Fruit fly (Drosophila melanogaster) whole organism, embryonic: ENCODE results near the gene Teh2.

Experiments used
- Adf1 ChIP-seq: fragments of 200-800 bp; sonication (Bioruptor generic); IDR thresholded peaks from 2 replicates; pipeline ENCODE4 v1.3.6; 2022; ENCODE audit warnings: missing biosample characterization, missing genetic modification characterization
- CG10267 ChIP-seq: fragments of 200-800 bp; sonication (Bioruptor generic); optimal IDR thresholded peaks from 2 replicates; lab custom pipeline; 2018; ENCODE audit warnings: missing biosample characterization, mild to moderate bottlenecking, missing genetic modification characterization, moderate library complexity
- CG11247 ChIP-seq: fragments of 200-800 bp; sonication (Bioruptor generic); IDR thresholded peaks from 2 replicates; pipeline ENCODE4 v1.3.6; 2022; ENCODE audit warnings: missing biosample characterization, missing genetic modification characterization
- CG11504 ChIP-seq: fragments of 200-800 bp; sonication (Bioruptor generic); optimal IDR thresholded peaks from 3 replicates; lab custom pipeline; 2019; ENCODE audit warnings: missing biosample characterization, mild to moderate bottlenecking, missing genetic modification characterization, moderate library complexity
- CG12769 ChIP-seq: fragments of 200-800 bp; sonication (Bioruptor generic); optimal IDR thresholded peaks from 2 replicates; lab custom pipeline; 2019; ENCODE audit warnings: missing biosample characterization, mild to moderate bottlenecking, missing genetic modification characterization, moderate library complexity
- CG14014 ChIP-seq: fragments of 200-800 bp; sonication (Bioruptor generic); IDR thresholded peaks from 2 replicates; pipeline ENCODE4 v1.3.6; 2022; ENCODE audit warnings: missing biosample characterization, missing genetic modification characterization
- CG1832 ChIP-seq: fragments of 200-800 bp; sonication (Bioruptor generic); optimal IDR thresholded peaks from 2 replicates; lab custom pipeline; 2017; ENCODE audit warnings: missing biosample characterization, mild to moderate bottlenecking, missing genetic modification characterization, inconsistent platforms
- CG32767 ChIP-seq: fragments of 200-800 bp; sonication (Bioruptor generic); IDR thresholded peaks from 2 replicates; pipeline ENCODE4 v1.3.6; 2022; ENCODE audit warnings: missing biosample characterization, missing genetic modification characterization
- CG3838 ChIP-seq: fragments of 200-800 bp; sonication (Bioruptor generic); optimal IDR thresholded peaks from 3 replicates; lab custom pipeline; 2016; ENCODE audit warnings: missing biosample characterization, missing genetic modification characterization
- CG5245 ChIP-seq: fragments of 200-800 bp; sonication (Bioruptor generic); optimal IDR thresholded peaks from 3 replicates; lab custom pipeline; 2016; ENCODE audit warnings: missing biosample characterization, missing genetic modification characterization
- CG6791 ChIP-seq: fragments of 200-800 bp; sonication (Bioruptor generic); IDR thresholded peaks from 3 replicates; pipeline ENCODE4 v1.3.6; 2022; ENCODE audit warnings: missing biosample characterization, missing genetic modification characterization; ENCODE audit not compliant: partially characterized antibody
- CG7271 ChIP-seq: fragments of 200-800 bp; sonication (Bioruptor generic); optimal IDR thresholded peaks from 2 replicates; lab custom pipeline; 2018; ENCODE audit warnings: missing biosample characterization, mild to moderate bottlenecking, missing genetic modification characterization, moderate library complexity
- CG7745 ChIP-seq: fragments of 200-800 bp; sonication (Bioruptor generic); optimal IDR thresholded peaks from 2 replicates; lab custom pipeline; 2018; ENCODE audit warnings: missing biosample characterization, mild to moderate bottlenecking, missing genetic modification characterization, moderate library complexity
- CG8765 ChIP-seq: fragments of 200-800 bp; sonication (Bioruptor generic); IDR thresholded peaks from 2 replicates; pipeline ENCODE4 v1.3.6; 2022; ENCODE audit warnings: missing biosample characterization, missing genetic modification characterization
- CG9437 ChIP-seq: fragments of 200-800 bp; sonication (Bioruptor generic); optimal IDR thresholded peaks from 2 replicates; lab custom pipeline; 2018; ENCODE audit warnings: missing biosample characterization, mild to moderate bottlenecking, missing genetic modification characterization
- CG9876 ChIP-seq: fragments of 200-800 bp; sonication (Bioruptor generic); optimal IDR thresholded peaks from 2 replicates; lab custom pipeline; 2016; ENCODE audit warnings: missing biosample characterization, missing genetic modification characterization
- CTCF ChIP-seq: fragments of 200-800 bp; sonication (Bioruptor generic); optimal IDR thresholded peaks from 2 replicates; lab custom pipeline; 2017; ENCODE audit warnings: missing biosample characterization, mild to moderate bottlenecking, missing genetic modification characterization, moderate library complexity
- Dbx ChIP-seq: fragments of 200-800 bp; sonication (Bioruptor generic); IDR thresholded peaks from 3 replicates; pipeline ENCODE4 v1.3.6; 2022; ENCODE audit warnings: missing biosample characterization, missing genetic modification characterization
- Ets65A ChIP-seq: fragments of 200-800 bp; sonication (Bioruptor generic); peaks from one replicate; lab custom pipeline; 2016; ENCODE audit warnings: missing biosample characterization, missing genetic modification characterization
- Fer2 ChIP-seq: fragments of 200-800 bp; sonication (Bioruptor generic); optimal IDR thresholded peaks from 2 replicates; lab custom pipeline; 2018; ENCODE audit warnings: missing biosample characterization, mild to moderate bottlenecking, missing genetic modification characterization, moderate library complexity
- H15 ChIP-seq: fragments of 200-800 bp; sonication (Bioruptor generic); IDR thresholded peaks from 3 replicates; pipeline ENCODE4 v1.3.6; 2022; ENCODE audit warnings: missing biosample characterization, missing genetic modification characterization
- Hey ChIP-seq: fragments of 200-800 bp; sonication (Bioruptor generic); optimal IDR thresholded peaks from 3 replicates; lab custom pipeline; 2018; ENCODE audit warnings: missing biosample characterization, mild to moderate bottlenecking, missing genetic modification characterization
- Hr78 ChIP-seq, 2 experiments: fragments of 200-800 bp in 1 of 2; fragments of >200 bp in 1 of 2; sonication (Bioruptor generic) in 1 of 2; optimal IDR thresholded peaks; 2 replicates each; lab custom pipeline; 2017 to 2019; ENCODE audit warnings: missing biosample characterization in 2 of 2, missing genetic modification characterization in 2 of 2, mild to moderate bottlenecking in 1 of 2, moderate library complexity in 1 of 2
- Lpt ChIP-seq: fragments of >200 bp; optimal IDR thresholded peaks from 2 replicates; lab custom pipeline; 2018; ENCODE audit warnings: missing biosample characterization, missing genetic modification characterization
- NFAT ChIP-seq: fragments of 200-800 bp; sonication (Bioruptor generic); IDR thresholded peaks from 2 replicates; pipeline ENCODE4 v1.3.6; 2022; ENCODE audit warnings: missing biosample characterization, missing genetic modification characterization
- Nf-YA ChIP-seq: fragments of 200-800 bp; sonication (Bioruptor generic); IDR thresholded peaks from 2 replicates; pipeline ENCODE4 v1.3.6; 2022; ENCODE audit warnings: missing biosample characterization, missing genetic modification characterization
- Ssrp ChIP-seq: fragments of 200-800 bp; sonication (Bioruptor generic); optimal IDR thresholded peaks from 2 replicates; lab custom pipeline; 2018; ENCODE audit warnings: missing biosample characterization, mild to moderate bottlenecking, missing genetic modification characterization, moderate library complexity
- YL-1 ChIP-seq: fragments of 200-800 bp; sonication (Bioruptor generic); optimal IDR thresholded peaks from 3 replicates; lab custom pipeline; 2017; ENCODE audit warnings: missing biosample characterization, mild to moderate bottlenecking, missing genetic modification characterization
- ap ChIP-seq: fragments of 200-800 bp; sonication (Bioruptor generic); IDR thresholded peaks from 2 replicates; pipeline ENCODE4 v1.3.6; 2022; ENCODE audit warnings: missing biosample characterization, missing genetic modification characterization
- bsh ChIP-seq, 2 experiments: fragments of 200-800 bp; sonication (Bioruptor generic); optimal IDR thresholded peaks; 2 replicates each; lab custom pipeline; 2017 to 2018; ENCODE audit warnings: mild to moderate bottlenecking in 2 of 2, missing biosample characterization in 2 of 2, missing genetic modification characterization in 2 of 2, moderate library complexity in 1 of 2
- cwo ChIP-seq: fragments of 200-800 bp; sonication (Bioruptor generic); optimal IDR thresholded peaks from 3 replicates; lab custom pipeline; 2017; ENCODE audit warnings: missing biosample characterization, missing genetic modification characterization, mild to moderate bottlenecking, moderate library complexity, missing genetic modification reagents
- grau ChIP-seq: fragments of 200-800 bp; optimal IDR thresholded peaks from 3 replicates; lab custom pipeline; 2019; ENCODE audit warnings: missing biosample characterization, mild to moderate bottlenecking, missing genetic modification characterization, moderate library complexity
- gro ChIP-seq: fragments of 200-800 bp; sonication (Bioruptor generic); optimal IDR thresholded peaks from 2 replicates; lab custom pipeline; 2016; ENCODE audit warnings: missing biosample characterization, missing genetic modification characterization
- gt ChIP-seq: fragments of 200-800 bp; sonication (Bioruptor generic); IDR thresholded peaks from 2 replicates; pipeline ENCODE4 v1.3.6; 2022; ENCODE audit warnings: missing biosample characterization, missing genetic modification characterization
- insv ChIP-seq, 2 experiments: fragments of 200-800 bp; sonication (Bioruptor generic); optimal IDR thresholded peaks; 3 replicates each; lab custom pipeline; 2016 to 2018; ENCODE audit warnings: missing biosample characterization in 2 of 2, missing genetic modification characterization in 2 of 2
- inv ChIP-seq: fragments of 200-800 bp; sonication (Bioruptor generic); IDR thresholded peaks from 2 replicates; pipeline ENCODE4 v1.3.6; 2022; ENCODE audit warnings: missing biosample characterization, missing genetic modification characterization; ENCODE audit not compliant: partially characterized antibody
- jigr1 ChIP-seq: fragments of 200-800 bp; sonication (Bioruptor generic); IDR thresholded peaks from 3 replicates; pipeline ENCODE4 v1.3.6; 2022; ENCODE audit warnings: missing biosample characterization, missing genetic modification characterization
- lmd ChIP-seq: fragments of 200-800 bp; sonication (Bioruptor generic); IDR thresholded peaks from 2 replicates; pipeline ENCODE4 v1.3.6; 2022; ENCODE audit warnings: missing biosample characterization, missing genetic modification characterization
- mam ChIP-seq: fragments of 200-800 bp; sonication (Bioruptor generic); optimal IDR thresholded peaks from 3 replicates; lab custom pipeline; 2016; ENCODE audit warnings: missing biosample characterization, missing genetic modification characterization
- odd ChIP-seq: fragments of 200-800 bp; sonication (Bioruptor generic); optimal IDR thresholded peaks from 2 replicates; lab custom pipeline; 2017; ENCODE audit warnings: missing biosample characterization, mild to moderate bottlenecking, missing genetic modification characterization
- org-1 ChIP-seq: fragments of 200-800 bp; sonication (Bioruptor generic); optimal IDR thresholded peaks from 2 replicates; lab custom pipeline; 2017; ENCODE audit warnings: missing biosample characterization, missing genetic modification characterization
- psq ChIP-seq: fragments of 200-800 bp; sonication (Bioruptor generic); optimal IDR thresholded peaks from 2 replicates; lab custom pipeline; 2017; ENCODE audit warnings: missing biosample characterization, missing genetic modification characterization
- ranshi ChIP-seq: fragments of 200-800 bp; sonication (Bioruptor generic); IDR thresholded peaks from 2 replicates; pipeline ENCODE4 v1.3.6; 2022; ENCODE audit warnings: missing biosample characterization, missing genetic modification characterization
- scrt ChIP-seq: fragments of 200-800 bp; sonication (Bioruptor generic); optimal IDR thresholded peaks from 2 replicates; lab custom pipeline; 2018; ENCODE audit warnings: missing biosample characterization, mild to moderate bottlenecking, missing genetic modification characterization, moderate library complexity
- ssp ChIP-seq: fragments of 200-800 bp; sonication (Bioruptor generic); IDR thresholded peaks from 2 replicates; pipeline ENCODE4 v1.3.6; 2022; ENCODE audit warnings: missing biosample characterization, missing genetic modification characterization
- stc ChIP-seq: fragments of 200-800 bp; sonication (Bioruptor generic); IDR thresholded peaks from 2 replicates; pipeline ENCODE4 v1.3.6; 2022; ENCODE audit warnings: missing biosample characterization, missing genetic modification characterization
- tll ChIP-seq, 2 experiments: fragments of 200-800 bp in 1 of 2; fragments of >200 bp in 1 of 2; sonication (Bioruptor generic) in 1 of 2; optimal IDR thresholded peaks; 2 replicates each; lab custom pipeline; 2017 to 2019; ENCODE audit warnings: missing biosample characterization in 2 of 2, missing genetic modification characterization in 2 of 2, mild to moderate bottlenecking in 1 of 2, moderate library complexity in 1 of 2
- tna ChIP-seq: fragments of 200-800 bp; sonication (Bioruptor generic); IDR thresholded peaks from 2 replicates; pipeline ENCODE4 v1.3.6; 2022; ENCODE audit warnings: missing biosample characterization, missing genetic modification characterization; ENCODE audit not compliant: partially characterized antibody
- tx ChIP-seq: fragments of 200-800 bp; sonication (Bioruptor generic); optimal IDR thresholded peaks from 2 replicates; lab custom pipeline; 2016; ENCODE audit warnings: missing biosample characterization, missing genetic modification characterization
- z ChIP-seq: fragments of 200-800 bp; sonication (Bioruptor generic); IDR thresholded peaks from 3 replicates; pipeline ENCODE4 v1.3.6; 2022; ENCODE audit warnings: missing biosample characterization, missing genetic modification characterization
- zen2 ChIP-seq: fragments of 200-800 bp; sonication (Bioruptor generic); IDR thresholded peaks from 3 replicates; pipeline ENCODE4 v1.3.6; 2022; ENCODE audit warnings: missing biosample characterization, missing genetic modification characterization; ENCODE audit not compliant: partially characterized antibody

Gene Teh2

DNA sequence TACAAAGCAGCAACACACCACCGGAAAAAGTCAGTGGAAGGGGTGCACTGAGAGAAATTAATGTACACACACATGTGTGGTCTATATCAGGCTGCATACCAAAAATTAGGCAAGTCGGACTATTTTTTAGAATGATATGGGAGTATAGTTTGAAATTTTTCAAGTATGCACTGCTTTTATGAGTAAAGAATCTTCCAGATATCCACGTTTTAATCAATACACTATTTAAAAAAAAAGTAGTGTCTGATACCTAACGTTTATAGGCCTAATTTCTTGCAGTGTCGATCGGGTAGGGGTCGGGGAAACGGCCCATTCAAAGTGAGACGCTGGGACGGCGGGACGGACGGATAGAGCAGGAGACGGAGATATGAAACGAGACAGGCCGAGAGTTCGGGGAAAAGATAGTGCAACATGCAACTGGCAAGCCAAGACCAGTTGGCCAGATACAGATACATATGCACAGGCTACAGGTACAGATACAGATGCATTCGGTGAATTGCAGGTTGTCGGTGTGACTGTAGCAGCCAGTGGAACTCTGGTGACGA lies 42.6 kb upstream of the Teh2 start (continued):
- TF ChIP-seq CG12769 (tag; lab: Kevin White, UChicago) (peak; percentile 79), CG10267 (tag; lab: Kevin White, UChicago) (peak; percentile 93), mam (GFP tag; lab: Kevin White, UChicago) (peak; percentile 78), Adf1 (GFP tag; lab: Robert Waterston, UW) (no peak), bsh (GFP tag; optimal IDR thresholded peaks at IDR 0.05; lab: Kevin White, UChicago) (peak; percentile 87 to 96), cwo (GFP tag; lab: Kevin White, UChicago) (peak; percentile 72), CG11247 (GFP tag; lab: Robert Waterston, UW) (peak; percentile 74), odd (GFP tag; lab: Kevin White, UChicago) (peak; percentile 91), CG9876 (GFP tag; lab: Kevin White, UChicago) (peak; percentile 77), ssp (GFP tag; lab: Robert Waterston, UW) (peak; percentile 82), gro (GFP tag; lab: Kevin White, UChicago) (no peak), Dbx (no peak), tll (GFP tag; optimal IDR thresholded peaks at IDR 0.05; lab: Kevin White, UChicago) (peak; percentile 85 to 93), H15 (GFP tag; lab: Robert Waterston, UW) (peak; percentile 79), Lpt (GFP tag; lab: Kevin White, UChicago) (no peak), grau (peak; percentile 91), psq (GFP tag; lab: Kevin White, UChicago) (peak; percentile 77), Ssrp (tag; lab: Kevin White, UChicago) (peak; percentile 96), CG7745 (tag; lab: Kevin White, UChicago) (peak; percentile 77), zen2 (GFP tag; lab: Robert Waterston, UW) (no peak), Hey (tag; lab: Kevin White, UChicago) (peak; percentile 38), CG9437 (GFP tag; lab: Kevin White, UChicago) (peak; percentile 86), CG5245 (peak; percentile 93), CG14014 (GFP tag; lab: Robert Waterston, UW) (peak; percentile 43; the same call in 1 of the 2 replicates), Hr78 (GFP tag; optimal IDR thresholded peaks at IDR 0.05; lab: Kevin White, UChicago) (peak in 1 of 2 experiments; percentile 88), CG6791 (no peak), scrt (GFP tag; lab: Kevin White, UChicago) (peak; percentile 71), CG3838 (GFP tag; lab: Kevin White, UChicago) (peak; percentile 72), YL-1 (GFP tag; lab: Kevin White, UChicago) (peak; percentile 80), CG11504 (tag; lab: Kevin White, UChicago) (peak; percentile 95), CG7271 (tag; lab: Kevin White, UChicago) (peak; percentile 83), inv (GFP tag; lab: Robert Waterston, UW) (no peak), tx (GFP tag; lab: Kevin White, UChicago) (peak; percentile 93), NFAT (no peak), CG1832 (GFP tag; lab: Kevin White, UChicago) (no peak), insv (GFP tag; optimal IDR thresholded peaks at IDR 0.05; lab: Kevin White, UChicago) (peak; percentile 32 to 55), org-1 (peak; percentile 92), Ets65A (GFP tag; lab: Kevin White, UChicago) (peak; percentile 99), gt (GFP tag; lab: Robert Waterston, UW) (peak; percentile 84), CG32767 (GFP tag; lab: Robert Waterston, UW) (peak; percentile 84), Nf-YA (GFP tag; lab: Robert Waterston, UW) (peak; percentile 75), ap (GFP tag; lab: Robert Waterston, UW) (peak; percentile 89), ranshi (GFP tag; lab: Robert Waterston, UW) (peak; percentile 82), lmd (GFP tag; lab: Robert Waterston, UW) (peak; percentile 89), z (GFP tag; lab: Robert Waterston, UW) (0 out of 3 replicates have a peak, but pooled peaks have one; percentile 27), tna (GFP tag; lab: Robert Waterston, UW) (no peak), CG8765 (peak; percentile 87), jigr1 (GFP tag; lab: Robert Waterston, UW) (peak; percentile 89), CTCF (GFP tag; lab: Kevin White, UChicago) (peak; percentile 44), stc (GFP tag; lab: Robert Waterston, UW) (peak; percentile 90), Fer2 (tag; lab: Kevin White, UChicago) (peak; percentile 65)
